Worm (Caenorhabditis elegans) whole organism, L2 larva: ENCODE results near the gene F13E9.15.

Experiments
- F13H6.1 ChIP-seq: sonication (generic microtip); optimal IDR thresholded peaks from 2 replicates; lab custom pipeline; 2016; ENCODE audit warnings: missing genetic modification characterization, missing compliant biosample characterization
- R02D3.7 ChIP-seq: fragments of 150-350 bp; optimal IDR thresholded peaks from 2 replicates; lab custom pipeline; 2014; ENCODE audit warnings: missing biosample characterization, missing genetic modification characterization
- Y55F3AM.14 ChIP-seq: fragments of 200-800 bp; sonication (Bioruptor generic); optimal IDR thresholded peaks from 2 replicates; lab custom pipeline; 2018; ENCODE audit warnings: mild to moderate bottlenecking, missing genetic modification characterization, missing compliant biosample characterization
- ZK546.5 ChIP-seq: sonication (generic microtip); optimal IDR thresholded peaks from 2 replicates; lab custom pipeline; 2017; ENCODE audit warnings: missing biosample characterization, missing genetic modification characterization
- alr-1 ChIP-seq: fragments of 150-350 bp; optimal IDR thresholded peaks from 2 replicates; lab custom pipeline; 2014; ENCODE audit warnings: missing biosample characterization, missing genetic modification characterization
- aly-2 ChIP-seq: fragments of 150-350 bp; optimal IDR thresholded peaks from 2 replicates; lab custom pipeline; 2014; ENCODE audit warnings: missing biosample characterization, missing genetic modification characterization
- ama-1 ChIP-seq: fragments of 150-350 bp; optimal IDR thresholded peaks from 2 replicates; lab custom pipeline; 2018; ENCODE audit warnings: inconsistent platforms
- blmp-1 ChIP-seq: sonication (generic microtip); optimal IDR thresholded peaks from 2 replicates; lab custom pipeline; 2017; ENCODE audit warnings: missing genetic modification characterization, mild to moderate bottlenecking, missing compliant biosample characterization, antibody characterized with exemption, moderate library complexity; ENCODE audit not compliant: insufficient read depth
- ceh-16 ChIP-seq: fragments of 150-350 bp; optimal IDR thresholded peaks from 2 replicates; lab custom pipeline; 2014; ENCODE audit warnings: missing biosample characterization, missing genetic modification characterization
- ceh-82 ChIP-seq: fragments of 150-350 bp; optimal IDR thresholded peaks from 2 replicates; lab custom pipeline; 2014; ENCODE audit warnings: missing biosample characterization, missing genetic modification characterization
- crh-2 ChIP-seq: sonication (generic microtip); optimal IDR thresholded peaks from 2 replicates; lab custom pipeline; 2017; ENCODE audit warnings: missing biosample characterization, missing genetic modification characterization
- dmd-4 ChIP-seq: sonication (generic microtip); optimal IDR thresholded peaks from 2 replicates; lab custom pipeline; 2017; ENCODE audit warnings: missing biosample characterization, missing genetic modification characterization
- egl-27 ChIP-seq: sonication (generic microtip); optimal IDR thresholded peaks from 3 replicates; lab custom pipeline; 2017; ENCODE audit warnings: missing biosample characterization, missing genetic modification reagents, missing genetic modification characterization
- elt-3 ChIP-seq: sonication (generic microtip); optimal IDR thresholded peaks from 2 replicates; lab custom pipeline; 2017; ENCODE audit warnings: missing biosample characterization, missing genetic modification characterization
- fos-1 ChIP-seq: fragments of 150-350 bp; optimal IDR thresholded peaks from 2 replicates; lab custom pipeline; 2014; ENCODE audit warnings: missing biosample characterization, missing genetic modification characterization
- gmeb-1 ChIP-seq: fragments of 150-350 bp; optimal IDR thresholded peaks from 2 replicates; lab custom pipeline; 2014; ENCODE audit warnings: missing biosample characterization, missing genetic modification characterization
- lin-11 ChIP-seq: fragments of 150-350 bp; sonication (generic microtip); optimal IDR thresholded peaks from 2 replicates; lab custom pipeline; 2014; ENCODE audit warnings: missing biosample characterization, missing genetic modification characterization, inconsistent platforms, mixed read lengths
- lin-13 ChIP-seq: fragments of 150-350 bp; optimal IDR thresholded peaks from 2 replicates; lab custom pipeline; 2014; ENCODE audit warnings: missing biosample characterization, missing genetic modification reagents, missing genetic modification characterization
- lin-39 ChIP-seq: fragments of 150-350 bp; optimal IDR thresholded peaks from 2 replicates; lab custom pipeline; 2014; ENCODE audit warnings: missing biosample characterization, missing genetic modification reagents, missing genetic modification characterization
- lsy-2 ChIP-seq, 2 experiments: fragments of 150-350 bp in 1 of 2; sonication (generic microtip) in 1 of 2; optimal IDR thresholded peaks; 2 replicates each; lab custom pipeline; 2014 to 2017; ENCODE audit warnings: missing biosample characterization in 2 of 2, missing genetic modification characterization in 2 of 2
- mab-5 ChIP-seq: fragments of 150-350 bp; optimal IDR thresholded peaks from 2 replicates; lab custom pipeline; 2014; ENCODE audit warnings: missing biosample characterization, missing genetic modification characterization
- mbf-1 ChIP-seq: sonication (generic microtip); optimal IDR thresholded peaks from 2 replicates; lab custom pipeline; 2017; ENCODE audit warnings: missing biosample characterization, missing genetic modification characterization
- mdl-1 ChIP-seq, 2 experiments: fragments of 150-350 bp in 1 of 2; sonication (generic microtip) in 1 of 2; optimal IDR thresholded peaks; 2 replicates each; lab custom pipeline; 2017; ENCODE audit warnings: missing biosample characterization in 2 of 2, missing genetic modification characterization in 2 of 2
- nhr-10 ChIP-seq: sonication (generic microtip); optimal IDR thresholded peaks from 2 replicates; lab custom pipeline; 2017; ENCODE audit warnings: missing biosample characterization, missing genetic modification characterization
- nhr-11 ChIP-seq: fragments of 150-350 bp; optimal IDR thresholded peaks from 2 replicates; lab custom pipeline; 2014; ENCODE audit warnings: missing biosample characterization, missing genetic modification characterization
- nhr-12 ChIP-seq: fragments of 150-350 bp; optimal IDR thresholded peaks from 2 replicates; lab custom pipeline; 2014; ENCODE audit warnings: missing biosample characterization, missing genetic modification characterization
- nhr-129 ChIP-seq: fragments of 150-350 bp; optimal IDR thresholded peaks from 2 replicates; lab custom pipeline; 2014; ENCODE audit warnings: missing biosample characterization, missing genetic modification characterization
- nhr-21 ChIP-seq: fragments of 150-350 bp; optimal IDR thresholded peaks from 2 replicates; lab custom pipeline; 2014; ENCODE audit warnings: missing biosample characterization, missing genetic modification characterization
- nhr-23 ChIP-seq: fragments of 150-350 bp; optimal IDR thresholded peaks from 2 replicates; lab custom pipeline; 2014; ENCODE audit warnings: missing biosample characterization, missing genetic modification reagents, missing genetic modification characterization
- nhr-25 ChIP-seq: fragments of 150-350 bp; sonication (generic microtip); optimal IDR thresholded peaks from 3 replicates; lab custom pipeline; 2014; ENCODE audit warnings: missing biosample characterization, missing genetic modification characterization
- nhr-6 ChIP-seq: fragments of 150-350 bp; optimal IDR thresholded peaks from 2 replicates; lab custom pipeline; 2014; ENCODE audit warnings: missing biosample characterization, missing genetic modification characterization
- peb-1 ChIP-seq: fragments of 150-350 bp; optimal IDR thresholded peaks from 2 replicates; lab custom pipeline; 2014; ENCODE audit warnings: missing biosample characterization, missing genetic modification characterization
- sem-4 ChIP-seq: fragments of 150-350 bp; optimal IDR thresholded peaks from 2 replicates; lab custom pipeline; 2014; ENCODE audit warnings: missing biosample characterization, missing genetic modification reagents, missing genetic modification characterization
- skn-1 ChIP-seq: sonication (generic microtip); optimal IDR thresholded peaks from 2 replicates; lab custom pipeline; 2017; ENCODE audit warnings: missing biosample characterization, missing genetic modification characterization
- sma-3 ChIP-seq: sonication (generic microtip); optimal IDR thresholded peaks from 2 replicates; lab custom pipeline; 2016; ENCODE audit warnings: missing genetic modification reagents, missing genetic modification characterization, missing compliant biosample characterization
- sma-9 ChIP-seq, 2 experiments: fragments of 150-350 bp in 1 of 2; sonication (generic microtip) in 1 of 2; optimal IDR thresholded peaks; 2 replicates each; lab custom pipeline; 2014 to 2016; ENCODE audit warnings: missing genetic modification characterization in 2 of 2, mild to moderate bottlenecking in 1 of 2, missing biosample characterization in 1 of 2, missing compliant biosample characterization in 1 of 2, missing genetic modification reagents in 1 of 2, moderate library complexity in 1 of 2
- snpc-4 ChIP-seq: fragments of 150-350 bp; optimal IDR thresholded peaks from 2 replicates; lab custom pipeline; 2014; ENCODE audit warnings: missing biosample characterization, missing genetic modification characterization
- unc-39 ChIP-seq: fragments of 150-350 bp; optimal IDR thresholded peaks from 2 replicates; lab custom pipeline; 2014; ENCODE audit warnings: missing biosample characterization, missing genetic modification characterization
- unc-55 ChIP-seq: fragments of 150-350 bp; sonication (generic microtip); optimal IDR thresholded peaks from 3 replicates; lab custom pipeline; 2014; ENCODE audit warnings: missing biosample characterization, missing genetic modification reagents, missing genetic modification characterization
- unc-62 ChIP-seq: fragments of 150-350 bp; optimal IDR thresholded peaks from 2 replicates; lab custom pipeline; 2014; ENCODE audit warnings: missing biosample characterization, missing genetic modification reagents, missing genetic modification characterization
- zag-1 ChIP-seq: fragments of 150-350 bp; optimal IDR thresholded peaks from 2 replicates; lab custom pipeline; 2014; ENCODE audit warnings: missing biosample characterization, missing genetic modification characterization
- ztf-1 ChIP-seq: fragments of 200-800 bp; sonication (Bioruptor generic); conservative IDR thresholded peaks from 2 replicates; pipeline ENCODE4 v1.3.6; 2022; ENCODE audit warnings: missing genetic modification characterization, missing compliant biosample characterization
- ztf-11 ChIP-seq: sonication (generic microtip); optimal IDR thresholded peaks from 2 replicates; lab custom pipeline; 2017; ENCODE audit warnings: missing biosample characterization, missing genetic modification characterization
- ztf-4 ChIP-seq: fragments of 150-350 bp; optimal IDR thresholded peaks from 2 replicates; lab custom pipeline; 2014; ENCODE audit warnings: missing biosample characterization, missing genetic modification characterization

F13E9.15 gene

DNA sequence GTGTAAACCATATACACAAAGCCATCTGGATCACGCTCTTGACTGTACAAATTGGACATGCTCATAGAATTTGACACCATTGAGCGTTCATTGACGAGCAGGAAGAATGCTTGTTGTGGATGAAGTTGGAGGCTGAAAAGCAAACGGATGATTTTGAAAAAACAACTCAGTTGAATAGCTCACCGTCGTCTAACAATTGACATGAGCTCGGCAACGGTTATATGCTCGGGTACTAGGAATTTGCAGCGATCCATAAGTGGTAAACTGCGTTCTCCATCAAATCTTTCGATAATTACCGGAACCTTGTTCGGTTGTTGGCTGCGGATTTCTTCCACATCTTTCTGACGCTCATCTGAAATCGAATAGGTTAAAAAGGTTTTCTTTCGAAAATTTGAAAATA is 45.1 kb upstream of the F13E9.15 start:
- TF ChIP-seq nhr-6 (tag; lab: Kevin White, UChicago) (no peak), F13H6.1 (tag; lab: Kevin White, UChicago) (no peak), nhr-129 (no peak), ZK546.5 (tag; lab: Kevin White, UChicago) (no peak), nhr-11 (no peak), aly-2 (no peak), blmp-1 (tag; lab: Kevin White, UChicago) (no peak), mbf-1 (no peak), skn-1 (tag; lab: Kevin White, UChicago) (no peak), sma-3 (GFP tag; lab: Kevin White, UChicago) (no peak), mdl-1 (tag; optimal IDR thresholded peaks at IDR 0.05; lab: Kevin White, UChicago) (no peak), ztf-11 (tag; lab: Kevin White, UChicago) (no peak), lin-11 (no peak), lin-39 (tag; lab: Kevin White, UChicago) (no peak)

DNA sequence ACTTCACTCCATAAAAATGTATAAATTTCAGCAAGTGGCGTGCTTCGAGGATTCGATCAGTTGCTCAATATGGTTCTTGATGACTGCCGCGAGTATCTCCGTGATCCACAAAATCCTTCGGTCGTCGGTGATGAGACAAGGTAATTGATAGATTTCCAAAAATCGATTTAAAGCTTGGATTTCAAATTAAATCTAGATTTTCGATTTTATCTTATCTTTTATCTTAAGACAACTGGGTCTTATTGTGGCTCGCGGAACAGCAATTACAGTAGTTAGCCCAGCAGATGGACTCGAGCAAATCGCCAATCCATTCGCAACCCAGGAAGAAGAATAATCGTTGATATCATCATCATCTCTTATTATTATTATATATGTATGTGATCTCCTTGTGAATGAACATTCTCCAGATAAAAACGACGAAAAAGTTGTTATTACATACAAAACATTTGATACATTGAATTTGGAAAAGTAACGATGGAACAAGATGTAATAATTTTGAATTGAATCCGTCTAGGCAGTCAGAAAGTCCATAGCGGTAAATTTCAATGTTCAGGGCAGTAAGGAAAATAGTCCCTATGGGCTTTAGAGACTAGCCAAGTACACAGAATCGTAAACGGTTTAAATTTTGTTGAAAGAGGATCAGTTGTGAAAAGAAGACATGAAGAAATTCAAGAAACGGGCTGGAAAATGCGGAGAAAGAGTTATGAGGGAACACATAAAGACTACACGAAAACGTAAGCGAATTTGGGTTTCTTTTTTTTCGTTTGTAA is 44.3 kb upstream of the F13E9.15 start:
- peak; percentile 57 for TF ChIP-seq Y55F3AM.14 (GFP tag; lab: Kevin White, UChicago)
- peak; percentile 66 for TF ChIP-seq ama-1 (lab: Kevin White, UChicago)
- TF ChIP-seq gmeb-1 (tag; lab: Kevin White, UChicago) = peak; percentile 13
- TF ChIP-seq lsy-2 (tag; optimal IDR thresholded peaks at IDR 0.05; lab: Kevin White, UChicago) = peak in 1 of 2 experiments; percentile 42
- no peak for TF ChIP-seq ztf-1 (GFP tag; lab: Robert Waterston, UW)
- TF ChIP-seq skn-1 (tag; lab: Kevin White, UChicago) = no peak
- peak; percentile 36 for TF ChIP-seq nhr-129
- peak; percentile 6 for TF ChIP-seq nhr-6 (tag; lab: Kevin White, UChicago)
- no peak for TF ChIP-seq mab-5 (tag; lab: Kevin White, UChicago)
- peak; percentile 42 for TF ChIP-seq sma-9 (GFP tag; optimal IDR thresholded peaks at IDR 0.05; lab: Kevin White, UChicago)
- no peak for TF ChIP-seq sma-9 (tag; optimal IDR thresholded peaks at IDR 0.05; lab: Kevin White, UChicago)
- TF ChIP-seq ztf-4 = peak; percentile 31
- TF ChIP-seq ZK546.5 (tag; lab: Kevin White, UChicago) = no peak
- TF ChIP-seq ceh-16 (tag; lab: Kevin White, UChicago) = no peak
- no peak for TF ChIP-seq fos-1 (tag; lab: Kevin White, UChicago)
- peak; percentile 28 for TF ChIP-seq crh-2 (tag; lab: Kevin White, UChicago)
- TF ChIP-seq mdl-1 (tag; optimal IDR thresholded peaks at IDR 0.05; lab: Kevin White, UChicago) = no peak

DNA sequence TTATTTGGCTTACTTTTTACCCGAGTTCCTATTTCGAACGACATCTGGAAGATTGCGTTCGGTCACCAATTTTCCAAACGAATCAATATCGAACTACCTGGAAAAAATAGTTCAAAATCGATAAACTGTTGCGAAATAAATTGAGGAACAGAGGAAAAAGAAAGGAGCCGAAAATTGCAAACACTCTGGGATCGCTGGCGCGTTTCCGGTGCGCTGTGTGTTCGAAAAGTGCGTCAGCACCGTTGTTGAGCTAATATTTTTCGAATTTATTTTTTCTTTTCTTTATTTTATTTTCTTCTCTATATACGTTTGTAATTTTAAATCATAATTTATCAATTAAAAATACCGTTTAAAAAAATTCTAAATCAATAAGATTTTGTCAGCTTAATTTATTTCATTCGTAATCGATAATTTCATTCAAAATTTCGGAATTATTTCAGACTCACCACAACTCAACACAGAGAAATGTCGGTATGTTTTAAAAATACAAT is 43.4 kb upstream of the F13E9.15 start, which contains the start of the genes dnc-1 and lsm-7:
dnc-1 (minus strand) TSS at position 142 of the 491 bp plus-strand sequence.
lsm-7 (plus strand) TSS at position 441 of the 491 bp plus-strand sequence.
- TF ChIP-seq lsy-2 (tag; optimal IDR thresholded peaks at IDR 0.05; lab: Kevin White, UChicago) (peak; percentile 47 to 87), crh-2 (tag; lab: Kevin White, UChicago) (peak; percentile 77), unc-55 (GFP tag; lab: Kevin White, UChicago) (peak; percentile 95), sem-4 (tag; lab: Kevin White, UChicago) (peak; percentile 58), nhr-12 (tag; lab: Kevin White, UChicago) (no peak), aly-2 (no peak), F13H6.1 (tag; lab: Kevin White, UChicago) (peak; percentile 59), unc-62 (GFP tag; lab: Kevin White, UChicago) (no peak), zag-1 (tag; lab: Kevin White, UChicago) (peak; percentile 30), R02D3.7 (no peak), ztf-1 (GFP tag; lab: Robert Waterston, UW) (no peak), nhr-25 (peak; percentile 75), alr-1 (tag; lab: Kevin White, UChicago) (no peak), nhr-10 (no peak), sma-9 (GFP tag; optimal IDR thresholded peaks at IDR 0.05; lab: Kevin White, UChicago) (peak; percentile 74), sma-9 (tag; optimal IDR thresholded peaks at IDR 0.05; lab: Kevin White, UChicago) (no peak), ceh-82 (tag; lab: Kevin White, UChicago) (no peak), dmd-4 (no peak), lin-13 (GFP tag; lab: Kevin White, UChicago) (peak; percentile 54), egl-27 (tag; lab: Kevin White, UChicago) (peak; percentile 1), unc-39 (tag; lab: Kevin White, UChicago) (no peak), nhr-21 (tag; lab: Kevin White, UChicago) (no peak), mab-5 (tag; lab: Kevin White, UChicago) (peak; percentile 55), ZK546.5 (tag; lab: Kevin White, UChicago) (peak; percentile 4), fos-1 (tag; lab: Kevin White, UChicago) (peak; percentile 61), Y55F3AM.14 (GFP tag; lab: Kevin White, UChicago) (no peak), ceh-16 (tag; lab: Kevin White, UChicago) (no peak), ztf-4 (peak; percentile 17), elt-3 (tag; lab: Kevin White, UChicago) (no peak), peb-1 (no peak), snpc-4 (tag; lab: Kevin White, UChicago) (peak; percentile 28), nhr-23 (no peak), nhr-129 (peak; percentile 75), gmeb-1 (tag; lab: Kevin White, UChicago) (peak; percentile 81), nhr-11 (no peak), lin-39 (tag; lab: Kevin White, UChicago) (no peak), lin-11 (peak; percentile 56), blmp-1 (tag; lab: Kevin White, UChicago) (no peak), ama-1 (lab: Kevin White, UChicago) (no peak)
